Fruit fly (Drosophila melanogaster): ENCODE results near the gene CG7910.
A peak's percentile ranks its signal among the peaks of the same experiment; 100 is the strongest.

Gene CG7910

dm6 chr3R:8115205-8115604 lies 28.2 kb downstream of the CG7910 start (continued):
- TF ChIP-seq nerfin-1 (tag; optimal IDR thresholded peaks at IDR 0.05), result no peak
- TF ChIP-seq cad (GFP tag; optimal IDR thresholded peaks at IDR 0.05), result no peak
- TF ChIP-seq Hmr (GFP tag; optimal IDR thresholded peaks at IDR 0.05), result peak; percentile 79
- no peak for TF ChIP-seq Dfd (GFP tag; optimal IDR thresholded peaks at IDR 0.05)
- no peak for TF ChIP-seq btn (GFP tag; optimal IDR thresholded peaks at IDR 0.05)
- TF ChIP-seq Sry-β (GFP tag; optimal IDR thresholded peaks at IDR 0.05), result no peak
- TF ChIP-seq CG42726 (GFP tag; IDR thresholded peaks at IDR 0.05; ENCODE audit: partially characterized antibody), result no peak
- TF ChIP-seq CG8388 (GFP tag; optimal IDR thresholded peaks at IDR 0.05), result no peak
- no peak for TF ChIP-seq fru (optimal IDR thresholded peaks at IDR 0.05)
- no peak for TF ChIP-seq HLH4C (GFP tag; IDR thresholded peaks at IDR 0.05; ENCODE audit: partially characterized antibody)
- no peak for TF ChIP-seq tio (GFP tag; optimal IDR thresholded peaks at IDR 0.05)
- no peak for TF ChIP-seq zfh1 (GFP tag; IDR thresholded peaks at IDR 0.05)
- TF ChIP-seq CG4282 (GFP tag; optimal IDR thresholded peaks at IDR 0.05), result no peak
- peak; percentile 21 for TF ChIP-seq CG17912 (GFP tag; optimal IDR thresholded peaks at IDR 0.05)
- no peak for TF ChIP-seq CG6175 (GFP tag; IDR thresholded peaks at IDR 0.05)
- no peak for TF ChIP-seq run (tag; optimal IDR thresholded peaks at IDR 0.05)
- TF ChIP-seq CG7357 (GFP tag; IDR thresholded peaks at IDR 0.05), result no peak
- no peak for TF ChIP-seq bcd (GFP tag; optimal IDR thresholded peaks at IDR 0.05)
- no peak for TF ChIP-seq CG33557 (GFP tag; optimal IDR thresholded peaks at IDR 0.05)
- no peak for TF ChIP-seq CG17829 (tag; optimal IDR thresholded peaks at IDR 0.05)
- TF ChIP-seq CG2129 (GFP tag; IDR thresholded peaks at IDR 0.05; ENCODE audit: partially characterized antibody), result no peak
- TF ChIP-seq Antp (GFP tag; optimal IDR thresholded peaks at IDR 0.05), result no peak
- no peak for TF ChIP-seq dpn (GFP tag; optimal IDR thresholded peaks at IDR 0.05)
- no peak for TF ChIP-seq sna (GFP tag; IDR thresholded peaks at IDR 0.05; ENCODE audit: partially characterized antibody)
- no peak for TF ChIP-seq bowl (GFP tag; IDR thresholded peaks at IDR 0.05)
- no peak for TF ChIP-seq ERR (GFP tag; optimal IDR thresholded peaks at IDR 0.05)
- no peak for TF ChIP-seq br (optimal IDR thresholded peaks at IDR 0.05)
- peak; percentile 69 for TF ChIP-seq caup (GFP tag; optimal IDR thresholded peaks at IDR 0.05; ENCODE audit: severe bottlenecking)
- peak; percentile 66 for TF ChIP-seq PHDP (tag; optimal IDR thresholded peaks at IDR 0.05)
- no peak for TF ChIP-seq sens-2 (GFP tag; IDR thresholded peaks at IDR 0.05)
- no peak for TF ChIP-seq CG1792 (GFP tag; optimal IDR thresholded peaks at IDR 0.05)
- peak; percentile 12 for TF ChIP-seq Bteb2 (GFP tag; optimal IDR thresholded peaks at IDR 0.05)
- TF ChIP-seq CG7372 (GFP tag; IDR thresholded peaks at IDR 0.05), result no peak
- TF ChIP-seq otp (GFP tag; IDR thresholded peaks at IDR 0.05), result no peak
- TF ChIP-seq bbx (GFP tag; IDR thresholded peaks at IDR 0.05; ENCODE audit: partially characterized antibody), result no peak
- no peak for TF ChIP-seq wor (GFP tag; IDR thresholded peaks at IDR 0.05)
- TF ChIP-seq ash1 (GFP tag; optimal IDR thresholded peaks at IDR 0.05), result peak; percentile 53
- no peak for TF ChIP-seq Hr39 (optimal IDR thresholded peaks at IDR 0.05)
- no peak for TF ChIP-seq CG2889 (GFP tag; IDR thresholded peaks at IDR 0.05)
- TF ChIP-seq CG31441 (GFP tag; IDR thresholded peaks at IDR 0.05), result no peak
- peak; percentile 70 for TF ChIP-seq sug (tag; optimal IDR thresholded peaks at IDR 0.05)
- no peak for TF ChIP-seq ssp (GFP tag; IDR thresholded peaks at IDR 0.05)
- TF ChIP-seq zen2 (GFP tag; IDR thresholded peaks at IDR 0.05; ENCODE audit: partially characterized antibody), result no peak
- TF ChIP-seq CG7271 (tag; optimal IDR thresholded peaks at IDR 0.05), result no peak
- no peak for TF ChIP-seq CG13775 (GFP tag; optimal IDR thresholded peaks at IDR 0.05)
- no peak for TF ChIP-seq Ravus (GFP tag; IDR thresholded peaks at IDR 0.05)
- TF ChIP-seq ems (GFP tag; optimal IDR thresholded peaks at IDR 0.05), result no peak
- no peak for TF ChIP-seq Spps (tag; optimal IDR thresholded peaks at IDR 0.05)
- no peak for TF ChIP-seq Fer2 (tag; optimal IDR thresholded peaks at IDR 0.05)
- no peak for TF ChIP-seq ftz-f1 (GFP tag; optimal IDR thresholded peaks at IDR 0.05)
- no peak for TF ChIP-seq Mad (GFP tag; optimal IDR thresholded peaks at IDR 0.05)
- TF ChIP-seq lola (GFP tag; optimal IDR thresholded peaks at IDR 0.05), result no peak
- no peak for TF ChIP-seq toy (GFP tag; IDR thresholded peaks at IDR 0.05)
